Fruit fly (Drosophila melanogaster) Kc167 (cell line): ENCODE data around the gene Nep1.

Source experiments
- h ChIP-seq: fragments of >200 bp; optimal IDR thresholded peaks from 3 replicates; lab custom pipeline; 2018; ENCODE audit warnings: missing external identifiers
- psq ChIP-seq: fragments of >200 bp; optimal IDR thresholded peaks from 2 replicates; lab custom pipeline; 2017; ENCODE audit warnings: missing external identifiers

dm6 chrX:6064508-6064907 lies 26.5 kb upstream of the Nep1 start:
- no peak for TF ChIP-seq psq
- no peak for TF ChIP-seq h (lab: Kevin White, UChicago)
